Fruit fly (Drosophila melanogaster): ENCODE data around the gene CG42371.
A peak's percentile ranks its signal among the peaks of the same experiment; 100 is the strongest.

CG42371 gene

DNA sequence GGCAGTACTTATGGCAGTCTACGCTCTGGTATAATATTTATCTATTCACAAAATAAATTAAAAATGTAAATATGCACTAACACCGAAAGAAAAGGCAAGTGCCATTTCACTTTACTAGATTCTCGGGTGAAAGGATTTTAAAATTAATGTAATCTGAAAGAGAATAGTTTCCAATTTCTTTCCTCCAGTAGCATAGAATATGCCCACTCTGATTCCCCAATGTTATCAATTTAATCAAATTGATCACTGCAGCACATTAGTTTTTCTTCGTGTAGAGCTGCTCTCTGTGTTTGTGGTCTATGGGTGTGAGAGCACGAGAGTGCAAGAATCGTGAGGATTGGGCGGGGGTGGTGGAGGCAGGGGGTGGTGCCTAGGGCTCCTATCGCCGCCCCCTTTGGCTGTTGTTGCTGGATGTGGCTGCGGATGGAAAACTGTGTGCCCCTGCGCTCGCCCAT lies 15.9 kb downstream of the CG42371 start (continued):
- TF ChIP-seq CG7963 (GFP tag; IDR thresholded peaks at IDR 0.05; ENCODE audit: partially characterized antibody) = no peak
- TF ChIP-seq slp2 (GFP tag; optimal IDR thresholded peaks at IDR 0.05) = peak; percentile 81
- TF ChIP-seq CG7839 (tag; optimal IDR thresholded peaks at IDR 0.05) = peak; percentile 80
- no peak for TF ChIP-seq inv (GFP tag; IDR thresholded peaks at IDR 0.05; ENCODE audit: partially characterized antibody)
- peak; percentile 33 for TF ChIP-seq p53 (GFP tag; optimal IDR thresholded peaks at IDR 0.05)
- TF ChIP-seq MBD-R2 (GFP tag; IDR thresholded peaks at IDR 0.05) = no peak; the same call in 1 of the 2 replicates
- TF ChIP-seq Mes4 (GFP tag; optimal IDR thresholded peaks at IDR 0.05) = peak; percentile 75
- TF ChIP-seq CG11695 (GFP tag; IDR thresholded peaks at IDR 0.05) = peak; percentile 54; the same call in 1 of the 3 replicates
- TF ChIP-seq CG15696 (tag; optimal IDR thresholded peaks at IDR 0.05) = peak; percentile 83
- no peak for TF ChIP-seq HmgZ (tag; optimal IDR thresholded peaks at IDR 0.05)
- TF ChIP-seq Kr (GFP tag; optimal IDR thresholded peaks at IDR 0.05) = no peak
- no peak for TF ChIP-seq CHES-1-like (GFP tag; optimal IDR thresholded peaks at IDR 0.05)
- peak; percentile 50 for TF ChIP-seq cwo (GFP tag; optimal IDR thresholded peaks at IDR 0.05)
- peak; percentile 62 for TF ChIP-seq scrt (GFP tag; optimal IDR thresholded peaks at IDR 0.05)
- TF ChIP-seq sens (GFP tag) = peak; percentile 98
- TF ChIP-seq CG10462 (GFP tag; optimal IDR thresholded peaks at IDR 0.05) = peak; percentile 74
- TF ChIP-seq zf30C (GFP tag; optimal IDR thresholded peaks at IDR 0.05) = peak; percentile 80
- TF ChIP-seq CG12104 (GFP tag; optimal IDR thresholded peaks at IDR 0.05) = peak; percentile 86
- peak; percentile 71 for TF ChIP-seq HLH3B (GFP tag; IDR thresholded peaks at IDR 0.05)
- peak; percentile 69 for TF ChIP-seq ind (GFP tag; optimal IDR thresholded peaks at IDR 0.05)
- TF ChIP-seq ftz-f1 (GFP tag; optimal IDR thresholded peaks at IDR 0.05) = no peak
- peak; percentile 42 to 70 for TF ChIP-seq Pdp1 (GFP tag; optimal IDR thresholded peaks at IDR 0.05)
- peak; percentile 76 for TF ChIP-seq org-1 (GFP tag; optimal IDR thresholded peaks at IDR 0.05)
- TF ChIP-seq Lhr (GFP tag; optimal IDR thresholded peaks at IDR 0.05) = peak; percentile 86
- TF ChIP-seq usp (GFP tag; optimal IDR thresholded peaks at IDR 0.05) = no peak
- TF ChIP-seq so (GFP tag; IDR thresholded peaks at IDR 0.05) = peak; percentile 70; the same call in 2 of the 3 replicates
- peak in 1 of 2 experiments; percentile 43 for TF ChIP-seq Trl (optimal IDR thresholded peaks at IDR 0.05)
- TF ChIP-seq Trl (GFP tag; optimal IDR thresholded peaks at IDR 0.05) = peak; percentile 69
- peak; percentile 96 for TF ChIP-seq CG15601 (tag; optimal IDR thresholded peaks at IDR 0.05)
- 0 out of 2 replicates have a peak, but pooled peaks have one; percentile 29 for TF ChIP-seq CG14014 (GFP tag; IDR thresholded peaks at IDR 0.05)
- peak; percentile 88 for TF ChIP-seq CG2678 (tag; optimal IDR thresholded peaks at IDR 0.05)
- TF ChIP-seq sr (GFP tag; IDR thresholded peaks at IDR 0.05) = no peak
- no peak for TF ChIP-seq ato (GFP tag; IDR thresholded peaks at IDR 0.05; ENCODE audit: partially characterized antibody)
- TF ChIP-seq Eip74EF (GFP tag; optimal IDR thresholded peaks at IDR 0.05) = peak in 1 of 2 experiments; percentile 88
- TF ChIP-seq pfk (GFP tag; optimal IDR thresholded peaks at IDR 0.05) = no peak
- TF ChIP-seq emc (GFP tag; optimal IDR thresholded peaks at IDR 0.05) = peak; percentile 8
- no peak for TF ChIP-seq CG13894 (tag; optimal IDR thresholded peaks at IDR 0.05)
- TF ChIP-seq ATbp (GFP tag; optimal IDR thresholded peaks at IDR 0.05) = peak; percentile 91
- no peak for TF ChIP-seq Elba2 (GFP tag; optimal IDR thresholded peaks at IDR 0.05)
- TF ChIP-seq CG8388 (GFP tag; optimal IDR thresholded peaks at IDR 0.05) = peak; percentile 90
- TF ChIP-seq Optix (GFP tag; IDR thresholded peaks at IDR 0.05) = peak; percentile 75
- no peak for TF ChIP-seq sd (tag; optimal IDR thresholded peaks at IDR 0.05)
- peak; percentile 94 for TF ChIP-seq CG10979 (tag; optimal IDR thresholded peaks at IDR 0.05)
- TF ChIP-seq stwl (tag; optimal IDR thresholded peaks at IDR 0.05) = peak; percentile 10
- peak; percentile 64 for TF ChIP-seq CG12299 (tag; optimal IDR thresholded peaks at IDR 0.05)
- TF ChIP-seq Hmr (GFP tag; optimal IDR thresholded peaks at IDR 0.05) = peak; percentile 45
- no peak for TF ChIP-seq psq (GFP tag; optimal IDR thresholded peaks at IDR 0.05)
- peak; percentile 50 for TF ChIP-seq repo (GFP tag; optimal IDR thresholded peaks at IDR 0.05)
- peak; percentile 64 for TF ChIP-seq CG8281 (tag; optimal IDR thresholded peaks at IDR 0.05)
- peak; percentile 32; the same call in 2 of the 3 replicates for TF ChIP-seq H15 (GFP tag; IDR thresholded peaks at IDR 0.05)

Measured in whole organism, embryonic.